Worm (Caenorhabditis elegans) whole organism, L2 larva: ENCODE measurements around the gene anoh-2.

Experiments used
- C34F6.9 ChIP-seq: fragments of 150-350 bp; optimal IDR thresholded peaks from 2 replicates; lab custom pipeline; 2014; ENCODE audit warnings: missing biosample characterization, missing genetic modification characterization
- F13H6.1 ChIP-seq: sonication (generic microtip); optimal IDR thresholded peaks from 2 replicates; lab custom pipeline; 2016; ENCODE audit warnings: missing genetic modification characterization, missing compliant biosample characterization
- R02D3.7 ChIP-seq: fragments of 150-350 bp; optimal IDR thresholded peaks from 2 replicates; lab custom pipeline; 2014; ENCODE audit warnings: missing biosample characterization, missing genetic modification characterization
- Y55F3AM.14 ChIP-seq: fragments of 200-800 bp; sonication (Bioruptor generic); optimal IDR thresholded peaks from 2 replicates; lab custom pipeline; 2018; ENCODE audit warnings: mild to moderate bottlenecking, missing genetic modification characterization, missing compliant biosample characterization
- alr-1 ChIP-seq: fragments of 150-350 bp; optimal IDR thresholded peaks from 2 replicates; lab custom pipeline; 2014; ENCODE audit warnings: missing biosample characterization, missing genetic modification characterization
- aly-2 ChIP-seq: fragments of 150-350 bp; optimal IDR thresholded peaks from 2 replicates; lab custom pipeline; 2014; ENCODE audit warnings: missing biosample characterization, missing genetic modification characterization
- ama-1 ChIP-seq: fragments of 150-350 bp; optimal IDR thresholded peaks from 2 replicates; lab custom pipeline; 2018; ENCODE audit warnings: inconsistent platforms
- blmp-1 ChIP-seq: sonication (generic microtip); optimal IDR thresholded peaks from 2 replicates; lab custom pipeline; 2017; ENCODE audit warnings: missing genetic modification characterization, mild to moderate bottlenecking, missing compliant biosample characterization, antibody characterized with exemption, moderate library complexity; ENCODE audit not compliant: insufficient read depth
- ceh-16 ChIP-seq: fragments of 150-350 bp; optimal IDR thresholded peaks from 2 replicates; lab custom pipeline; 2014; ENCODE audit warnings: missing biosample characterization, missing genetic modification characterization
- ceh-82 ChIP-seq: fragments of 150-350 bp; optimal IDR thresholded peaks from 2 replicates; lab custom pipeline; 2014; ENCODE audit warnings: missing biosample characterization, missing genetic modification characterization
- crh-2 ChIP-seq: sonication (generic microtip); optimal IDR thresholded peaks from 2 replicates; lab custom pipeline; 2017; ENCODE audit warnings: missing biosample characterization, missing genetic modification characterization
- dmd-4 ChIP-seq: sonication (generic microtip); optimal IDR thresholded peaks from 2 replicates; lab custom pipeline; 2017; ENCODE audit warnings: missing biosample characterization, missing genetic modification characterization
- egl-27 ChIP-seq: sonication (generic microtip); optimal IDR thresholded peaks from 3 replicates; lab custom pipeline; 2017; ENCODE audit warnings: missing biosample characterization, missing genetic modification reagents, missing genetic modification characterization
- elt-3 ChIP-seq: sonication (generic microtip); optimal IDR thresholded peaks from 2 replicates; lab custom pipeline; 2017; ENCODE audit warnings: missing biosample characterization, missing genetic modification characterization
- fos-1 ChIP-seq: fragments of 150-350 bp; optimal IDR thresholded peaks from 2 replicates; lab custom pipeline; 2014; ENCODE audit warnings: missing biosample characterization, missing genetic modification characterization
- gmeb-1 ChIP-seq: fragments of 150-350 bp; optimal IDR thresholded peaks from 2 replicates; lab custom pipeline; 2014; ENCODE audit warnings: missing biosample characterization, missing genetic modification characterization
- lin-11 ChIP-seq: fragments of 150-350 bp; sonication (generic microtip); optimal IDR thresholded peaks from 2 replicates; lab custom pipeline; 2014; ENCODE audit warnings: missing biosample characterization, missing genetic modification characterization, inconsistent platforms, mixed read lengths
- lin-13 ChIP-seq: fragments of 150-350 bp; optimal IDR thresholded peaks from 2 replicates; lab custom pipeline; 2014; ENCODE audit warnings: missing biosample characterization, missing genetic modification reagents, missing genetic modification characterization
- lin-39 ChIP-seq: fragments of 150-350 bp; optimal IDR thresholded peaks from 2 replicates; lab custom pipeline; 2014; ENCODE audit warnings: missing biosample characterization, missing genetic modification reagents, missing genetic modification characterization
- lsy-2 ChIP-seq, 2 experiments: fragments of 150-350 bp in 1 of 2; sonication (generic microtip) in 1 of 2; optimal IDR thresholded peaks; 2 replicates each; lab custom pipeline; 2014 to 2017; ENCODE audit warnings: missing biosample characterization in 2 of 2, missing genetic modification characterization in 2 of 2
- mab-5 ChIP-seq: fragments of 150-350 bp; optimal IDR thresholded peaks from 2 replicates; lab custom pipeline; 2014; ENCODE audit warnings: missing biosample characterization, missing genetic modification characterization
- mdl-1 ChIP-seq, 2 experiments: fragments of 150-350 bp in 1 of 2; sonication (generic microtip) in 1 of 2; optimal IDR thresholded peaks; 2 replicates each; lab custom pipeline; 2017; ENCODE audit warnings: missing biosample characterization in 2 of 2, missing genetic modification characterization in 2 of 2
- nhr-10 ChIP-seq: sonication (generic microtip); optimal IDR thresholded peaks from 2 replicates; lab custom pipeline; 2017; ENCODE audit warnings: missing biosample characterization, missing genetic modification characterization
- nhr-11 ChIP-seq: fragments of 150-350 bp; optimal IDR thresholded peaks from 2 replicates; lab custom pipeline; 2014; ENCODE audit warnings: missing biosample characterization, missing genetic modification characterization
- nhr-129 ChIP-seq: fragments of 150-350 bp; optimal IDR thresholded peaks from 2 replicates; lab custom pipeline; 2014; ENCODE audit warnings: missing biosample characterization, missing genetic modification characterization
- nhr-21 ChIP-seq: fragments of 150-350 bp; optimal IDR thresholded peaks from 2 replicates; lab custom pipeline; 2014; ENCODE audit warnings: missing biosample characterization, missing genetic modification characterization
- nhr-23 ChIP-seq: fragments of 150-350 bp; optimal IDR thresholded peaks from 2 replicates; lab custom pipeline; 2014; ENCODE audit warnings: missing biosample characterization, missing genetic modification reagents, missing genetic modification characterization
- nhr-6 ChIP-seq: fragments of 150-350 bp; optimal IDR thresholded peaks from 2 replicates; lab custom pipeline; 2014; ENCODE audit warnings: missing biosample characterization, missing genetic modification characterization
- nhr-77 ChIP-seq: fragments of 150-350 bp; optimal IDR thresholded peaks from 2 replicates; lab custom pipeline; 2014; ENCODE audit warnings: missing biosample characterization, missing genetic modification characterization
- peb-1 ChIP-seq: fragments of 150-350 bp; optimal IDR thresholded peaks from 2 replicates; lab custom pipeline; 2014; ENCODE audit warnings: missing biosample characterization, missing genetic modification characterization
- skn-1 ChIP-seq: sonication (generic microtip); optimal IDR thresholded peaks from 2 replicates; lab custom pipeline; 2017; ENCODE audit warnings: missing biosample characterization, missing genetic modification characterization
- sma-3 ChIP-seq: sonication (generic microtip); optimal IDR thresholded peaks from 2 replicates; lab custom pipeline; 2016; ENCODE audit warnings: missing genetic modification reagents, missing genetic modification characterization, missing compliant biosample characterization
- sma-9 ChIP-seq, 2 experiments: fragments of 150-350 bp in 1 of 2; sonication (generic microtip) in 1 of 2; optimal IDR thresholded peaks; 2 replicates each; lab custom pipeline; 2014 to 2016; ENCODE audit warnings: missing genetic modification characterization in 2 of 2, mild to moderate bottlenecking in 1 of 2, missing biosample characterization in 1 of 2, missing compliant biosample characterization in 1 of 2, missing genetic modification reagents in 1 of 2, moderate library complexity in 1 of 2
- snpc-4 ChIP-seq: fragments of 150-350 bp; optimal IDR thresholded peaks from 2 replicates; lab custom pipeline; 2014; ENCODE audit warnings: missing biosample characterization, missing genetic modification characterization
- unc-39 ChIP-seq: fragments of 150-350 bp; optimal IDR thresholded peaks from 2 replicates; lab custom pipeline; 2014; ENCODE audit warnings: missing biosample characterization, missing genetic modification characterization
- unc-55 ChIP-seq: fragments of 150-350 bp; sonication (generic microtip); optimal IDR thresholded peaks from 3 replicates; lab custom pipeline; 2014; ENCODE audit warnings: missing biosample characterization, missing genetic modification reagents, missing genetic modification characterization
- unc-62 ChIP-seq: fragments of 150-350 bp; optimal IDR thresholded peaks from 2 replicates; lab custom pipeline; 2014; ENCODE audit warnings: missing biosample characterization, missing genetic modification reagents, missing genetic modification characterization
- zag-1 ChIP-seq: fragments of 150-350 bp; optimal IDR thresholded peaks from 2 replicates; lab custom pipeline; 2014; ENCODE audit warnings: missing biosample characterization, missing genetic modification characterization
- ztf-1 ChIP-seq: fragments of 200-800 bp; sonication (Bioruptor generic); conservative IDR thresholded peaks from 2 replicates; pipeline ENCODE4 v1.3.6; 2022; ENCODE audit warnings: missing genetic modification characterization, missing compliant biosample characterization
- ztf-11 ChIP-seq: sonication (generic microtip); optimal IDR thresholded peaks from 2 replicates; lab custom pipeline; 2017; ENCODE audit warnings: missing biosample characterization, missing genetic modification characterization
- ztf-4 ChIP-seq: fragments of 150-350 bp; optimal IDR thresholded peaks from 2 replicates; lab custom pipeline; 2014; ENCODE audit warnings: missing biosample characterization, missing genetic modification characterization

The anoh-2 gene

DNA sequence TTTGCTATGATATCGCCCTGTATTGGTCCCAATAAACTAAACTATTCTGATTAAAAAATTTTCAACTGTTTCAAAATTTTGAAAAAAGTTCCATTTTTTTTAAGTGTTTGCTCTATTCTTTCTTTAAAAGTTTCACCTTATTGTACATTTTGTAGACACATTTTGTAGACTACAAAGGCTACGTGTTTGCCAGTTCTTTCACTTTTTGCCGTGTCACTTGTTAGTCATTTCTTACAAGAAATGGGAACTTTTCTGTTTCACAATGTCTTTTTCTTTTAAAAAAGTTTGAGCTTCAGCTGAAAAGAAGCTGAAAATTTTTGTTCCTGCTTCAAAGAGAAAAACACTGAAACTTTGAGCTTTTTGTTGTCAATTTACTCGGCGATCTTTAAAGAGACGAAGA is 41.0 kb upstream of the anoh-2 start:
- TF ChIP-seq ceh-16 (tag; lab: Kevin White, UChicago) (no peak), unc-55 (GFP tag; lab: Kevin White, UChicago) (peak; percentile 13)

- TF ChIP-seq nhr-129 (tag; lab: Kevin White, UChicago) (peak; percentile 11), F13H6.1 (peak; percentile 44), lin-11 (no peak), ama-1 (no peak), ztf-1 (no peak), ztf-11 (tag; lab: Kevin White, UChicago) (no peak), lin-13 (GFP tag; lab: Kevin White, UChicago) (no peak), ceh-82 (tag; lab: Kevin White, UChicago) (no peak), unc-62 (GFP tag; lab: Kevin White, UChicago) (no peak), sma-9 (GFP tag; optimal IDR thresholded peaks at IDR 0.05; lab: Kevin White, UChicago) (peak; percentile 38), sma-9 (tag; optimal IDR thresholded peaks at IDR 0.05; lab: Kevin White, UChicago) (no peak), lsy-2 (tag; optimal IDR thresholded peaks at IDR 0.05; lab: Kevin White, UChicago) (no peak), R02D3.7 (tag; lab: Kevin White, UChicago) (no peak), gmeb-1 (no peak), ceh-16 (tag; lab: Kevin White, UChicago) (no peak), snpc-4 (tag; lab: Kevin White, UChicago) (no peak), nhr-21 (tag; lab: Kevin White, UChicago) (no peak), nhr-10 (tag; lab: Kevin White, UChicago) (no peak), zag-1 (no peak), mab-5 (tag; lab: Kevin White, UChicago) (no peak), skn-1 (tag; lab: Kevin White, UChicago) (no peak), elt-3 (tag; lab: Kevin White, UChicago) (no peak), C34F6.9 (tag; lab: Kevin White, UChicago) (no peak)
Observed at ce11 chrIV:14617498-14617897, 40.6 kb upstream of the anoh-2 start.

ce11 chrIV:14617985-14618384 is 40.1 kb upstream of the anoh-2 start:
- no peak for TF ChIP-seq blmp-1 (tag; lab: Kevin White, UChicago)

ce11 chrIV:14618551-14618950 is 39.6 kb upstream of the anoh-2 start:
- TF ChIP-seq egl-27 (no peak), nhr-129 (tag; lab: Kevin White, UChicago) (peak; percentile 9)

- TF ChIP-seq unc-62 (GFP tag; lab: Kevin White, UChicago) (no peak), sma-9 (GFP tag; optimal IDR thresholded peaks at IDR 0.05; lab: Kevin White, UChicago) (peak; percentile 37), sma-9 (tag; optimal IDR thresholded peaks at IDR 0.05; lab: Kevin White, UChicago) (no peak)
- TF ChIP-seq, all 48 proteins: peak for 1
Observed at ce11 chrIV:14620042-14620441, 38.1 kb upstream of the anoh-2 start.

ce11 chrIV:14620543-14620942 is 37.6 kb upstream of the anoh-2 start:
- TF ChIP-seq skn-1 (tag; lab: Kevin White, UChicago) (no peak), lin-11 (no peak), sma-9 (GFP tag; optimal IDR thresholded peaks at IDR 0.05; lab: Kevin White, UChicago) (peak; percentile 64), sma-9 (tag; optimal IDR thresholded peaks at IDR 0.05; lab: Kevin White, UChicago) (no peak), ztf-1 (no peak), R02D3.7 (tag; lab: Kevin White, UChicago) (no peak), ztf-4 (tag; lab: Kevin White, UChicago) (no peak), fos-1 (tag; lab: Kevin White, UChicago) (peak; percentile 61), nhr-11 (tag; lab: Kevin White, UChicago) (no peak), snpc-4 (tag; lab: Kevin White, UChicago) (peak; percentile 37), zag-1 (peak; percentile 15), Y55F3AM.14 (GFP tag; lab: Kevin White, UChicago) (no peak), gmeb-1 (peak; percentile 19), egl-27 (no peak), nhr-6 (tag; lab: Kevin White, UChicago) (peak; percentile 28), lin-39 (tag; lab: Kevin White, UChicago) (no peak), unc-39 (tag; lab: Kevin White, UChicago) (no peak), ceh-82 (tag; lab: Kevin White, UChicago) (no peak), sma-3 (no peak), mdl-1 (tag; optimal IDR thresholded peaks at IDR 0.05; lab: Kevin White, UChicago) (peak; percentile 25 to 45), unc-62 (GFP tag; lab: Kevin White, UChicago) (no peak), aly-2 (no peak), lsy-2 (tag; optimal IDR thresholded peaks at IDR 0.05; lab: Kevin White, UChicago) (peak; percentile 42 to 58), alr-1 (tag; lab: Kevin White, UChicago) (no peak), C34F6.9 (tag; lab: Kevin White, UChicago) (peak; percentile 71), peb-1 (tag; lab: Kevin White, UChicago) (no peak), lin-13 (GFP tag; lab: Kevin White, UChicago) (no peak), nhr-129 (tag; lab: Kevin White, UChicago) (peak; percentile 99), elt-3 (tag; lab: Kevin White, UChicago) (no peak), nhr-77 (tag; lab: Kevin White, UChicago) (no peak), crh-2 (tag; lab: Kevin White, UChicago) (peak; percentile 81), dmd-4 (tag; lab: Kevin White, UChicago) (no peak), nhr-23 (tag; lab: Kevin White, UChicago) (no peak)
